Worm (Caenorhabditis elegans): ENCODE data around the gene cyn-3.

DNA sequence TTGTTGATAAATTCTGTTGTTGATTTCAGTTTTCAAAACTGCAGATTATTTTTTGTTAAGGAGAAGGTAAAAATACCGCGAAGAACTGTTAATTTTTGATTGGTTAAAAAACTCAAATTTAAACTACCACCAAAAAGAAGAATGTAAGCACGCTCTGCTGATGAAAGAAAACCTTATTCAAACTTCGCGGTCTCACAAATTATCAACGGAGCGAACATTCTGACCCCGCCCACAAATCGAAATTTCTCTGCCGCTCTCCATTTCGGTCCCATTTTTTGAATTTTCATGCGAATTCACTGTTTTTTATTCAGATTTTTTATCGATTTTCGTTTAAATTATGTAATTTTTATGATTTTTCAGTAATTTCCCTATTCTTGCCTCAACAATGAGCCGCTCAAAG lies at the start of gene cyn-3:
- TF ChIP-seq ztf-11 (tag; optimal IDR thresholded peaks at IDR 0.05) (no peak), sdz-12 (GFP tag; optimal IDR thresholded peaks at IDR 0.05) (no peak)
